Worm (Caenorhabditis elegans): ENCODE results near the gene F19B2.7.

ce11 chrV:20105210-20105793 is 46.2 kb upstream of the F19B2.7 start:
- TF ChIP-seq ets-4 (GFP tag; optimal IDR thresholded peaks at IDR 0.05) (no peak), lin-40 (tag; optimal IDR thresholded peaks at IDR 0.05) (no peak), nhr-179 (tag; optimal IDR thresholded peaks at IDR 0.05) (no peak), sdz-38 (tag; optimal IDR thresholded peaks at IDR 0.05) (no peak), F52B5.7 (tag; optimal IDR thresholded peaks at IDR 0.05) (no peak), gei-17 (GFP tag; optimal IDR thresholded peaks at IDR 0.05) (no peak)

All from whole organism, young adult.